Worm (Caenorhabditis elegans): Measurements from ENCODE around the gene W03C9.8.

DNA sequence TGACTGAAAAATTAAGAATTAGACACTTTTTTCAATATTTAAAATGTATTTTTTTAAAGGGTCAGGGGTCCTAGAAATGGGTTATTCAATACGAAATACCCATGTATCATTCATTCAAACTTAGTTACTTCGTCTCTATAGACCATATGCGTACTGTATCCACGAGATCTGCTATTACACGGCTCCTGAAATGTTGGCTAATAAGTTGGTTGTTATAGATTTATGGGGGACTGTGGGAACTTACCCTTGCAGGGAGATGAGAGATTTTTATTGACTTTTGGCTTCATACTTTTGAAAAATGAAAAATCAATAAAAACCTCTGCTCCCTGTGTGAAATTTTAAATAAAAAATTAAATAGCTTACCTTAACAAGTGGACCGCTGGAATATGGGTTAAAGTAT is 30.4 kb downstream of the W03C9.8 start:
- TF ChIP-seq C08G9.2 (tag; optimal IDR thresholded peaks at IDR 0.05) (no peak), nhr-11 (tag; optimal IDR thresholded peaks at IDR 0.05) (no peak), zip-5 (tag; optimal IDR thresholded peaks at IDR 0.05) (no peak), nfya-1 (tag; optimal IDR thresholded peaks at IDR 0.05) (no peak)
